Fruit fly (Drosophila melanogaster): ENCODE data around the gene CG17776.

The CG17776 gene

DNA sequence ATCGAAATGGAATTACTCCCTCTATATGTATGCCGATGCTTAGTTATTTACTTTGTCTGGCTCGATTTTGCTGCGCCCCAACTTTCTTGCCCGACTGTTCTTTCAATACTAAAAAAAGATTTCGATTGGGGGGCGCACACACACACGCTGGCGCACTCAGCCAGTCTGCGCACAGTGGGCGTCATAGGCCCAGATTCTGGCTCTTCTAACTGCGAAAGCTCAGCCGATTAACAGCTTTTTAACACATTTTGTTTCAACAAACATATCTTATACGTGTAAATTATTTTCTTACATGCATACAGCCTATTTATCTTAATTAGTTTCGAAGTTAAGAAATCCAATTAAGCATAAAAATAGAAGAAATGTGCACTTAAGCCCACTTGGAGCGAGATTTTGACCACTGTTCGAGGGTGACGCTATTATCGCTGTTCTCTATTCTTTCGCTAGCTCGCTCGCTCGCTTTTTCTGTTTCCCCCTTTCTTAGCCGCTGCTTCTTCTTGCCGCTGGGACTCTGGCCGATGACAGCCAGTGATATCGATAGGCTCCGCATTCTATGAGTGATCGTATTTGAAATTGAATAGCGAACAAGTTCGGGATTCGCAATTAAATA, 37.8 kb downstream of the CG17776 start, which contains the start of gene Vinc (continued):
- no peak for TF ChIP-seq fd102C (GFP tag; optimal IDR thresholded peaks at IDR 0.05)
- TF ChIP-seq CG15073 (GFP tag; optimal IDR thresholded peaks at IDR 0.05) = no peak
- peak; percentile 88 for TF ChIP-seq Side (GFP tag; optimal IDR thresholded peaks at IDR 0.05)
- peak; percentile 76 for TF ChIP-seq CG8924 (tag; optimal IDR thresholded peaks at IDR 0.05)
- peak; percentile 68; the same call in 2 of the 3 replicates for TF ChIP-seq H15 (GFP tag; IDR thresholded peaks at IDR 0.05)
- TF ChIP-seq CG33213 (GFP tag; optimal IDR thresholded peaks at IDR 0.05) = peak; percentile 68
- TF ChIP-seq lilli (GFP tag; optimal IDR thresholded peaks at IDR 0.05) = peak; percentile 81
- peak; percentile 77 for TF ChIP-seq CG13775 (GFP tag; optimal IDR thresholded peaks at IDR 0.05)
- no peak for TF ChIP-seq Vsx1 (GFP tag; optimal IDR thresholded peaks at IDR 0.05)
- TF ChIP-seq CG7745 (tag; optimal IDR thresholded peaks at IDR 0.05) = no peak
- peak; percentile 78 for TF ChIP-seq GATAe (GFP tag; conservative IDR thresholded peaks at IDR 0.05)
- TF ChIP-seq CG10565 (GFP tag; optimal IDR thresholded peaks at IDR 0.05) = no peak
- TF ChIP-seq CG12155 (GFP tag; optimal IDR thresholded peaks at IDR 0.05) = peak; percentile 96
- no peak; the same call in 1 of the 2 replicates for TF ChIP-seq sim (GFP tag; IDR thresholded peaks at IDR 0.05)
- peak; percentile 88 for TF ChIP-seq CG6683 (GFP tag; optimal IDR thresholded peaks at IDR 0.05)
- peak; percentile 49 for TF ChIP-seq pho (GFP tag; optimal IDR thresholded peaks at IDR 0.05)
- peak; percentile 84 for TF ChIP-seq CG30403 (GFP tag; optimal IDR thresholded peaks at IDR 0.05)
- no peak for TF ChIP-seq z (GFP tag; IDR thresholded peaks at IDR 0.05)
- peak; percentile 75 for TF ChIP-seq peb (GFP tag; IDR thresholded peaks at IDR 0.05)
- peak; percentile 80 for TF ChIP-seq dmrt99B (tag; optimal IDR thresholded peaks at IDR 0.05)
- TF ChIP-seq CG16779 (GFP tag; IDR thresholded peaks at IDR 0.05) = no peak
- no peak for TF ChIP-seq CG10321 (GFP tag; IDR thresholded peaks at IDR 0.05)
- peak; percentile 67 for TF ChIP-seq CG5245 (GFP tag; optimal IDR thresholded peaks at IDR 0.05)
- no peak for TF ChIP-seq br (optimal IDR thresholded peaks at IDR 0.05)
- TF ChIP-seq bab2 (GFP tag; optimal IDR thresholded peaks at IDR 0.05) = peak; percentile 47
- TF ChIP-seq Hand (GFP tag; optimal IDR thresholded peaks at IDR 0.05) = peak; percentile 86
- peak; percentile 68 for TF ChIP-seq CG17802 (tag; optimal IDR thresholded peaks at IDR 0.05)
- no peak for TF ChIP-seq Tbp (GFP tag; optimal IDR thresholded peaks at IDR 0.05)
- peak; percentile 77 for TF ChIP-seq CG12299 (tag; optimal IDR thresholded peaks at IDR 0.05)
- peak; percentile 80 for TF ChIP-seq CG11093 (GFP tag; IDR thresholded peaks at IDR 0.05)
- TF ChIP-seq CG9817 (tag; optimal IDR thresholded peaks at IDR 0.05) = peak; percentile 78
- peak; percentile 41 for TF ChIP-seq Mes4 (GFP tag; optimal IDR thresholded peaks at IDR 0.05)
- peak; percentile 50; the same call in 2 of the 4 replicates for TF ChIP-seq Dll (GFP tag; IDR thresholded peaks at IDR 0.05; ENCODE audit: partially characterized antibody)
- peak; percentile 62 for TF ChIP-seq CG10959 (GFP tag; IDR thresholded peaks at IDR 0.05)
- TF ChIP-seq tna (GFP tag; IDR thresholded peaks at IDR 0.05; ENCODE audit: partially characterized antibody) = peak; percentile 55; the same call in 1 of the 2 replicates
- peak; percentile 68; the same call in 1 of the 2 replicates for TF ChIP-seq cas (GFP tag; IDR thresholded peaks at IDR 0.05)
- no peak for TF ChIP-seq gsb-n (tag; optimal IDR thresholded peaks at IDR 0.05)
- peak; percentile 95 for TF ChIP-seq CG3281 (GFP tag; optimal IDR thresholded peaks at IDR 0.05)
- peak; percentile 91 for TF ChIP-seq mirr (GFP tag; optimal IDR thresholded peaks at IDR 0.05)
- peak; percentile 82 for TF ChIP-seq onecut (GFP tag; IDR thresholded peaks at IDR 0.05)
- peak; percentile 85 for TF ChIP-seq grau (tag; optimal IDR thresholded peaks at IDR 0.05)
- TF ChIP-seq PHDP (tag; optimal IDR thresholded peaks at IDR 0.05) = no peak
- peak; percentile 76 for TF ChIP-seq B-H2 (GFP tag; optimal IDR thresholded peaks at IDR 0.05)
- no peak for TF ChIP-seq usp (GFP tag; optimal IDR thresholded peaks at IDR 0.05)
- peak; percentile 77 to 90 for TF ChIP-seq Pdp1 (GFP tag; optimal IDR thresholded peaks at IDR 0.05)
- peak; percentile 68 for TF ChIP-seq B-H1 (GFP tag; IDR thresholded peaks at IDR 0.05)
- TF ChIP-seq Dip2 (GFP tag; IDR thresholded peaks at IDR 0.05) = no peak
- peak; percentile 62 for TF ChIP-seq ssp (GFP tag; IDR thresholded peaks at IDR 0.05)
- TF ChIP-seq CG43689 (GFP tag; IDR thresholded peaks at IDR 0.05) = no peak
- peak; percentile 85 for TF ChIP-seq CG2120 (GFP tag; optimal IDR thresholded peaks at IDR 0.05)
- TF ChIP-seq ranshi (GFP tag; IDR thresholded peaks at IDR 0.05) = peak; percentile 84
